Worm (Caenorhabditis elegans): ENCODE data around the gene R07B1.5.

R07B1.5 gene

DNA sequence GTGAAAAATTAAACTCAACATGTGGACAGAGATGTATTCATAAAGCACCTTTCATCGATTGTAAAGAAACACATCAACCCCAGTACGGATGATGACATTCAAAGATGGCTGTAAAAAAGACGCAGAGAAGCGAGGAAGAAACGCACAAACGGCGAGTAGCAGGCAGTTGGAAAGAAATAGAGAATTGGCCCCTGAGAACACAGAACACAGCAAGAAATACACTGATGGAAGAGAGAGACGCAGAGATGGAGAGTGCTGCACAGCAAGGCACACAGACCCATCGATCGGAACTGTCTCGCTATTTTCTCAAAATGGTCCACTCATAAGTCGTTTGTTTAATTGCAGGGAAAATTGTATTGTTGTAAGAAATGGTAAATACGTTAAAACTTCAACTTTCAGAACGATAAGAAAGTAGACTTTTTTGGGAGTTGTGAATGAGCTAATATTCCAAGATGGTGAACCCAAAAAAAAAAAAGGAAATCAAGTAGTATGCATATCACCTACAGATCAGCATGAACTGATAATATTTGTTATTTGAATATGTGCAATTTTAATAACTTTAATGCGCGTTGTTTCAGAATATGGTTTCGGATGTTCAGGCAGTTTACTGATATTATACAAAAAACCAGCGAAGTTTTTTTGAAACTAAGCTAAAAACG lies 40.6 kb upstream of the R07B1.5 start (continued):
- peak; percentile 50 for TF ChIP-seq swsn-7 (tag; optimal IDR thresholded peaks at IDR 0.05)
- TF ChIP-seq hpl-2 (GFP tag; optimal IDR thresholded peaks at IDR 0.05): no peak
- peak; percentile 54 for TF ChIP-seq xbp-1 (tag; optimal IDR thresholded peaks at IDR 0.05)
- TF ChIP-seq unc-130 (tag; optimal IDR thresholded peaks at IDR 0.05): peak; percentile 10
- peak in 1 of 3 experiments; percentile 3 for TF ChIP-seq ceh-82 (tag; optimal IDR thresholded peaks at IDR 0.05)
- peak; percentile 45 for TF ChIP-seq tbx-2 (tag; optimal IDR thresholded peaks at IDR 0.05)
- no peak for TF ChIP-seq irx-1 (tag; optimal IDR thresholded peaks at IDR 0.05)
- TF ChIP-seq dpl-1 (GFP tag; optimal IDR thresholded peaks at IDR 0.05): peak in 1 of 3 experiments; percentile 5
- TF ChIP-seq lir-3 (tag; optimal IDR thresholded peaks at IDR 0.05; ENCODE audit: poor library complexity): peak; percentile 55
- peak; percentile 60 for TF ChIP-seq rnt-1 (tag; optimal IDR thresholded peaks at IDR 0.05)
- TF ChIP-seq hlh-17 (GFP tag; optimal IDR thresholded peaks at IDR 0.05; ENCODE audit: borderline replicate concordance): no peak
- TF ChIP-seq unc-62 (GFP tag; optimal IDR thresholded peaks at IDR 0.05): no peak
- peak; percentile 89 for TF ChIP-seq lin-14 (GFP tag; optimal IDR thresholded peaks at IDR 0.05)
- peak; percentile 25; the same call in 1 of the 2 replicates for TF ChIP-seq nhr-19 (GFP tag; conservative IDR thresholded peaks at IDR 0.05)
- TF ChIP-seq nhr-20 (tag; optimal IDR thresholded peaks at IDR 0.05): peak; percentile 64
- TF ChIP-seq lin-35 (GFP tag; optimal IDR thresholded peaks at IDR 0.05): peak; percentile 36 to 60

ce11 chrX:9831215-9831614 lies 32.2 kb upstream of the R07B1.5 start, which contains the start of gene rrc-1:
TSS of gene rrc-1 (minus strand) at chrX:9831288.
- TF ChIP-seq nhr-20 (tag; optimal IDR thresholded peaks at IDR 0.05): no peak
- TF ChIP-seq pax-3 (tag; optimal IDR thresholded peaks at IDR 0.05): no peak
- peak; percentile 76 for TF ChIP-seq ceh-8 (GFP tag; optimal IDR thresholded peaks at IDR 0.05)
- no peak for TF ChIP-seq snu-23 (GFP tag; optimal IDR thresholded peaks at IDR 0.05)
- no peak for TF ChIP-seq nhr-237 (tag; optimal IDR thresholded peaks at IDR 0.05)
- TF ChIP-seq hlh-17 (GFP tag; optimal IDR thresholded peaks at IDR 0.05; ENCODE audit: borderline replicate concordance): no peak
- TF ChIP-seq snpc-4 (tag; optimal IDR thresholded peaks at IDR 0.05): no peak
- no peak for TF ChIP-seq alr-1 (tag; optimal IDR thresholded peaks at IDR 0.05; ENCODE audit: borderline replicate concordance)

- peak in 1 of 2 experiments; percentile 3 for TF ChIP-seq lsy-2 (tag; optimal IDR thresholded peaks at IDR 0.05)
- no peak for TF ChIP-seq tlp-1 (tag; optimal IDR thresholded peaks at IDR 0.05)
- peak; percentile 62 for TF ChIP-seq rnt-1 (tag; optimal IDR thresholded peaks at IDR 0.05)
- no peak for TF ChIP-seq nhr-76 (tag; optimal IDR thresholded peaks at IDR 0.05)
- TF ChIP-seq nhr-71 (tag; optimal IDR thresholded peaks at IDR 0.05): peak; percentile 40
- TF ChIP-seq lin-14 (GFP tag; optimal IDR thresholded peaks at IDR 0.05): peak; percentile 52
Observed at ce11 chrX:9832370-9832769, 31.0 kb upstream of the R07B1.5 start.

- no peak for TF ChIP-seq mab-9 (GFP tag; IDR thresholded peaks at IDR 0.05)
- no peak for TF ChIP-seq lin-39 (tag; optimal IDR thresholded peaks at IDR 0.05)
- peak; percentile 10 for TF ChIP-seq ztf-4 (tag; optimal IDR thresholded peaks at IDR 0.05)
- TF ChIP-seq nhr-20 (tag; optimal IDR thresholded peaks at IDR 0.05): peak; percentile 78
- TF ChIP-seq hpl-2 (GFP tag; optimal IDR thresholded peaks at IDR 0.05): peak; percentile 68
- peak; percentile 20 for TF ChIP-seq F16B12.6 (tag; optimal IDR thresholded peaks at IDR 0.05)
- TF ChIP-seq nhr-76 (tag; optimal IDR thresholded peaks at IDR 0.05): no peak
- TF ChIP-seq snpc-4 (tag; optimal IDR thresholded peaks at IDR 0.05): peak; percentile 32
- peak; percentile 39; the same call in 1 of the 2 replicates for TF ChIP-seq nhr-19 (GFP tag; conservative IDR thresholded peaks at IDR 0.05)
- TF ChIP-seq ceh-90 (tag; optimal IDR thresholded peaks at IDR 0.05): no peak
- TF ChIP-seq vab-15 (tag; optimal IDR thresholded peaks at IDR 0.05): no peak
- peak; percentile 15 for TF ChIP-seq dsc-1 (tag; optimal IDR thresholded peaks at IDR 0.05)
- no peak for TF ChIP-seq ceh-63 (GFP tag; optimal IDR thresholded peaks at IDR 0.05)
- peak; percentile 65 for TF ChIP-seq nhr-47 (tag; optimal IDR thresholded peaks at IDR 0.05)
- TF ChIP-seq lsy-2 (tag; optimal IDR thresholded peaks at IDR 0.05): peak; percentile 59 to 70
- no peak for TF ChIP-seq lin-15B (tag; optimal IDR thresholded peaks at IDR 0.05)
- no peak for TF ChIP-seq nhr-28 (tag; optimal IDR thresholded peaks at IDR 0.05)
- peak; percentile 15 for TF ChIP-seq egl-13 (tag; optimal IDR thresholded peaks at IDR 0.05)
- no peak for TF ChIP-seq sup-37 (GFP tag; optimal IDR thresholded peaks at IDR 0.05)
- TF ChIP-seq efl-1 (optimal IDR thresholded peaks at IDR 0.05): peak; percentile 26 to 30
- TF ChIP-seq efl-1 (GFP tag; optimal IDR thresholded peaks at IDR 0.05 in 1 of 2): peak; percentile 34 to 65
- peak; percentile 87 for TF ChIP-seq skn-1 (tag; optimal IDR thresholded peaks at IDR 0.05)
- TF ChIP-seq alr-1 (tag; optimal IDR thresholded peaks at IDR 0.05; ENCODE audit: borderline replicate concordance): no peak
- peak; percentile 23 for TF ChIP-seq isw-1 (GFP tag; IDR thresholded peaks at IDR 0.05)
- no peak for TF ChIP-seq aha-1 (tag; optimal IDR thresholded peaks at IDR 0.05)
Observed at ce11 chrX:9837989-9838541, 25.3 kb upstream of the R07B1.5 start, which contains the start of gene ipla-2. TSS of gene ipla-2 (minus strand) at chrX:9838039.

All from whole organism, L1 larva.